Fruit fly (Drosophila melanogaster): ENCODE data around the gene CG3842.

Gene CG3842

DNA sequence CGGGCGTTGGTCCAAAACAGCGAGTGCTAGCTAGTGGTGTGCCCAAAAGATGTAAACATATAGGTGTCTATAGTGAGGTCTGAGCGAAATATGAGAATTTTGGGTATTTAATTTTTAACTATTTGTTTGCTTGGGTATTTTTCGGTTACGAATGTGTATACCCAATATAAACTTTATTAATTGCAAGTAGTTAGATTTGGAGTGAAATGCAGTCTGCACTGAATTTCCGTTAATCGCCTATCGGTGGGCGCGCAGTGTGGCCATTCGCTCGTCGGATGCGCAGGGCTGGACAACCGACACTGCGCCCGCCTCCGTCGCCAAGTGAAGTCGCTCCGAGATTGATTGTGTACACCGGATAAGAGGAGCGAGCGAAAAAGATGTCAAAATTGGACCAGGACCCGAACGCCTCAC lies 42.4 kb upstream of the CG3842 start, which contains the start of the genes CG15891 and CG3815 (continued):
- TF ChIP-seq sens (GFP tag), result peak; percentile 81
- TF ChIP-seq gcm2 (GFP tag; optimal IDR thresholded peaks at IDR 0.05), result no peak

- TF ChIP-seq CG10267 (tag; optimal IDR thresholded peaks at IDR 0.05) (peak; percentile 13), zfh2 (GFP tag; optimal IDR thresholded peaks at IDR 0.05) (no peak), CG17912 (GFP tag; optimal IDR thresholded peaks at IDR 0.05) (no peak), Doc3 (GFP tag; IDR thresholded peaks at IDR 0.05; ENCODE audit: partially characterized antibody) (0 out of 3 replicates have a peak, but pooled peaks have one; percentile 41), CG13123 (GFP tag; optimal IDR thresholded peaks at IDR 0.05) (no peak), CoRest (tag; optimal IDR thresholded peaks at IDR 0.05) (peak; percentile 7), vnd (GFP tag; IDR thresholded peaks at IDR 0.05; ENCODE audit: partially characterized antibody) (no peak), CG33557 (GFP tag; optimal IDR thresholded peaks at IDR 0.05) (no peak), Gsc (GFP tag; IDR thresholded peaks at IDR 0.05) (no peak), CG13287 (GFP tag; IDR thresholded peaks at IDR 0.05; ENCODE audit: partially characterized antibody) (peak; percentile 80), Dll (GFP tag; IDR thresholded peaks at IDR 0.05; ENCODE audit: partially characterized antibody) (peak; percentile 75), stc (GFP tag; IDR thresholded peaks at IDR 0.05) (no peak), insv (GFP tag; optimal IDR thresholded peaks at IDR 0.05) (no peak), CG18476 (GFP tag; optimal IDR thresholded peaks at IDR 0.05) (no peak), Kr (GFP tag; optimal IDR thresholded peaks at IDR 0.05) (no peak), Mad (GFP tag; optimal IDR thresholded peaks at IDR 0.05) (no peak), CG5245 (GFP tag; optimal IDR thresholded peaks at IDR 0.05) (no peak), unpg (GFP tag; optimal IDR thresholded peaks at IDR 0.05) (no peak), tgo (GFP tag; IDR thresholded peaks at IDR 0.05) (no peak), CG2129 (GFP tag; IDR thresholded peaks at IDR 0.05; ENCODE audit: partially characterized antibody) (peak; percentile 27; the same call in 1 of the 2 replicates), CG14710 (tag; optimal IDR thresholded peaks at IDR 0.05) (peak; percentile 53), Pdp1 (GFP tag; optimal IDR thresholded peaks at IDR 0.05) (peak in 1 of 2 experiments; percentile 90), Rfx (GFP tag; IDR thresholded peaks at IDR 0.05) (no peak), B-H1 (GFP tag; IDR thresholded peaks at IDR 0.05) (no peak), sug (tag; optimal IDR thresholded peaks at IDR 0.05) (no peak), CG1024 (GFP tag; IDR thresholded peaks at IDR 0.05) (no peak), chinmo (GFP tag; IDR thresholded peaks at IDR 0.05; ENCODE audit: partially characterized antibody) (0 out of 4 replicates have a peak, but pooled peaks have one; percentile 10), fru (optimal IDR thresholded peaks at IDR 0.05) (no peak), CG15514 (GFP tag; optimal IDR thresholded peaks at IDR 0.05) (peak; percentile 51), BtbVII (GFP tag; optimal IDR thresholded peaks at IDR 0.05) (no peak), CG4617 (GFP tag; optimal IDR thresholded peaks at IDR 0.05; ENCODE audit: borderline replicate concordance) (peak; percentile 84), YL-1 (GFP tag; optimal IDR thresholded peaks at IDR 0.05) (peak; percentile 59), CG9932 (GFP tag; IDR thresholded peaks at IDR 0.05) (no peak), gfzf (GFP tag; optimal IDR thresholded peaks at IDR 0.05) (peak; percentile 65), CG31388 (GFP tag; optimal IDR thresholded peaks at IDR 0.05) (no peak), NFAT (GFP tag; IDR thresholded peaks at IDR 0.05) (no peak), Max (GFP tag; optimal IDR thresholded peaks at IDR 0.05) (no peak), CG7928 (GFP tag; optimal IDR thresholded peaks at IDR 0.05) (no peak), Sry-δ (GFP tag; optimal IDR thresholded peaks at IDR 0.05) (peak; percentile 86), ato (GFP tag; IDR thresholded peaks at IDR 0.05; ENCODE audit: partially characterized antibody) (peak; percentile 10; the same call in 1 of the 2 replicates), Mes4 (GFP tag; optimal IDR thresholded peaks at IDR 0.05) (no peak), slbo (GFP tag; IDR thresholded peaks at IDR 0.05) (no peak), lilli (GFP tag; optimal IDR thresholded peaks at IDR 0.05) (no peak), CG17612 (GFP tag; IDR thresholded peaks at IDR 0.05) (no peak), CG7372 (GFP tag; IDR thresholded peaks at IDR 0.05) (no peak), Bgb (GFP tag; IDR thresholded peaks at IDR 0.05; ENCODE audit: partially characterized antibody) (peak; percentile 60), CG17829 (tag; optimal IDR thresholded peaks at IDR 0.05) (no peak)
Observed at dm6 chrX:6301052-6301451, 36.5 kb upstream of the CG3842 start, which contains the start of gene CG12219. Gene CG12219, minus strand, starts transcription at chrX:6301285.

All from whole organism, embryonic.